Fruit fly (Drosophila melanogaster): ENCODE data around the gene jvl.

jvl gene

DNA sequence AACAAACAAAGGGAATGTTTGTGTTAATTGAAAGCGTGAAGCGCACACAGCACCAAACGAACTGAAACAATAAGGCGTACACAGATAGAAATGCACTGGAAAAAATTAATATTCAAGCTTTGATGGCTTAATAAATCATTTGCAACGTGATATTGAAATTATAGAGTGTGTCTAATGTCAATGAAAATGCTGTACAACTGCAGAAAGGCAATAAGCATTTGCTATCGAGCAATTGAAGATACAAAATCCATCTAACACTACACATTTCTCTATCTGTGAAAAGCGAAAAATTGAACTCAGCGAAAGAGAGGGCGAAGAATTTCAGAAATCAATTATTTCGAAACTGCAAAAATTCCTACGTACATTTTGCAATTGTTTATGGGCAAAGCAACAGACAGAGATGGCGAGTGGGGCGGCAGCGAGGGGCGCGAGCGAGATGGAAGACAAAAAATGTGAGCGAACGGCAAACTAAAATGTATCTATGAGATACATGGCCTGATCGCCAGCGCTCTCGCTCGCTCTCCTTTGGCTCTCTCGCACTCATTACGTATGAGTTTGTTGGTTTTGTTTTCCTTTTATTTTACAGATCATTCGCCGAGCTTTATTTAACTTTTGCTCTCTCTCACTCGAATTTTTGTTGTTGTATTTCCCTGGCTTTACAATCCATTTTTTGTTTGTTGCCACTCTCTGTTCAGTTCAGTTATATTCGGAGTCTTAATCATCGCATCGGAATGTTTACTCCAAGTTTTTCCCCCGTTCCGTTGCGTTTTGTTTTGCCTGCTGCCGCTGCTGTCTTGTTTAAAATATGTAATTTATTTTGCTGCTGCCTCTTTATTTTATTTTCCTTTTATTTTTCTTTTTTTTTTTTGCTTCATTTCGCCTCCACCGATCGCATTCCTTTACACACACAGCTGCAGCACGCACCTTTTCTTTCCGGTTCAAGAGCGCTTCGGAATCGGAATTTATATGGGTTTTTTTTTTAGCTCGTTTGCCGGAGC lies 19.1 kb upstream of the jvl start (continued):
- TF ChIP-seq HLH4C (GFP tag; IDR thresholded peaks at IDR 0.05; ENCODE audit: partially characterized antibody) (no peak), CG4820 (GFP tag; optimal IDR thresholded peaks at IDR 0.05) (peak; percentile 56), CG6813 (GFP tag; optimal IDR thresholded peaks at IDR 0.05) (no peak), C15 (GFP tag; IDR thresholded peaks at IDR 0.05) (no peak), nerfin-2 (GFP tag; IDR thresholded peaks at IDR 0.05; ENCODE audit: partially characterized antibody) (no peak), jumu (GFP tag; optimal IDR thresholded peaks at IDR 0.05) (peak; percentile 51), nau (GFP tag; optimal IDR thresholded peaks at IDR 0.05) (peak; percentile 78), CG13894 (tag; optimal IDR thresholded peaks at IDR 0.05) (no peak), ara (GFP tag; IDR thresholded peaks at IDR 0.05) (peak; percentile 50; the same call in 1 of the 2 replicates), ems (GFP tag; optimal IDR thresholded peaks at IDR 0.05) (peak; percentile 70), CG6854 (GFP tag; optimal IDR thresholded peaks at IDR 0.05) (no peak), Bgb (GFP tag; IDR thresholded peaks at IDR 0.05; ENCODE audit: partially characterized antibody) (no peak), CG1832 (GFP tag; optimal IDR thresholded peaks at IDR 0.05) (peak; percentile 89), crp (GFP tag; optimal IDR thresholded peaks at IDR 0.05) (peak in 1 of 2 experiments; percentile 24), tin (GFP tag; optimal IDR thresholded peaks at IDR 0.05) (peak; percentile 54), CG17328 (GFP tag; IDR thresholded peaks at IDR 0.05) (peak; percentile 66), kay (GFP tag; optimal IDR thresholded peaks at IDR 0.05) (peak; percentile 30), Sox100B (GFP tag; optimal IDR thresholded peaks at IDR 0.05) (peak; percentile 47), Stat92E (GFP tag; optimal IDR thresholded peaks at IDR 0.05) (no peak), prd (optimal IDR thresholded peaks at IDR 0.05) (no peak), prd (GFP tag; IDR thresholded peaks at IDR 0.05) (peak; percentile 78), CG12236 (GFP tag; optimal IDR thresholded peaks at IDR 0.05) (peak; percentile 55), CG10366 (GFP tag; IDR thresholded peaks at IDR 0.05) (peak; percentile 72), D19A (tag; optimal IDR thresholded peaks at IDR 0.05) (peak; percentile 49), HmgD (GFP tag; optimal IDR thresholded peaks at IDR 0.05) (peak; percentile 11), CG7963 (GFP tag; IDR thresholded peaks at IDR 0.05; ENCODE audit: partially characterized antibody) (no peak), BtbVII (GFP tag; optimal IDR thresholded peaks at IDR 0.05) (peak; percentile 68), hbn (GFP tag; IDR thresholded peaks at IDR 0.05; ENCODE audit: partially characterized antibody) (no peak), Poxn (GFP tag; IDR thresholded peaks at IDR 0.05) (no peak), slbo (GFP tag; IDR thresholded peaks at IDR 0.05) (peak; percentile 71), Elba2 (GFP tag; optimal IDR thresholded peaks at IDR 0.05) (peak; percentile 44), Jarid2 (GFP tag; optimal IDR thresholded peaks at IDR 0.05) (peak; percentile 24), CG8290 (GFP tag; optimal IDR thresholded peaks at IDR 0.05) (no peak), CG8290 (tag; optimal IDR thresholded peaks at IDR 0.05) (peak in 1 of 2 experiments; percentile 76), gsb-n (tag; optimal IDR thresholded peaks at IDR 0.05) (peak; percentile 52), CG9609 (GFP tag; optimal IDR thresholded peaks at IDR 0.05) (peak; percentile 68), Antp (GFP tag; optimal IDR thresholded peaks at IDR 0.05) (peak; percentile 80), CG6791 (GFP tag; IDR thresholded peaks at IDR 0.05; ENCODE audit: partially characterized antibody) (no peak), CoRest (tag; optimal IDR thresholded peaks at IDR 0.05) (peak; percentile 66), jing (GFP tag; optimal IDR thresholded peaks at IDR 0.05) (peak; percentile 68), E2f1 (GFP tag; IDR thresholded peaks at IDR 0.05) (peak; percentile 75), sob (GFP tag; IDR thresholded peaks at IDR 0.05) (peak; percentile 68), ash1 (GFP tag; optimal IDR thresholded peaks at IDR 0.05) (no peak), CG2712 (tag; optimal IDR thresholded peaks at IDR 0.05) (peak; percentile 73), CG14050 (GFP tag; IDR thresholded peaks at IDR 0.05) (peak; percentile 78), Asciz (GFP tag; optimal IDR thresholded peaks at IDR 0.05) (peak; percentile 62), CTCF (GFP tag; optimal IDR thresholded peaks at IDR 0.05) (peak; percentile 8), Dek (tag; optimal IDR thresholded peaks at IDR 0.05) (no peak)

Measured in whole organism, embryonic.